Fruit fly (Drosophila melanogaster): ENCODE results near the gene CG31211.

dm6 chr3R:11962739-11963214 is 13.3 kb downstream of the CG31211 start, which contains the start of the genes CG3281 and aurA:
- TF ChIP-seq Myc (optimal IDR thresholded peaks at IDR 0.05), result peak; percentile 69
- TF ChIP-seq Hr78 (GFP tag; optimal IDR thresholded peaks at IDR 0.05), result no peak
- TF ChIP-seq dsf (GFP tag; optimal IDR thresholded peaks at IDR 0.05; ENCODE audit: borderline replicate concordance), result peak; percentile 85
- peak; percentile 66 for TF ChIP-seq OdsH (GFP tag; optimal IDR thresholded peaks at IDR 0.05)
- no peak for TF ChIP-seq usp (GFP tag; optimal IDR thresholded peaks at IDR 0.05)
- TF ChIP-seq br (GFP tag; optimal IDR thresholded peaks at IDR 0.05), result peak; percentile 73
- no peak for TF ChIP-seq Mio (GFP tag; optimal IDR thresholded peaks at IDR 0.05)
- TF ChIP-seq Dfd (GFP tag; optimal IDR thresholded peaks at IDR 0.05), result no peak
- TF ChIP-seq psq (GFP tag; optimal IDR thresholded peaks at IDR 0.05), result peak; percentile 59
- TF ChIP-seq pan (optimal IDR thresholded peaks at IDR 0.05), result no peak
- TF ChIP-seq Vsx2 (GFP tag; optimal IDR thresholded peaks at IDR 0.05; ENCODE audit: partially characterized antibody), result no peak
- TF ChIP-seq ey (GFP tag; optimal IDR thresholded peaks at IDR 0.05), result peak; percentile 80

Measured in whole organism, wandering third instar larva.